Fruit fly (Drosophila melanogaster): ENCODE results near the gene CG12402.

CG12402 gene

dm6 chr3R:14095428-14095827 is 12.7 kb downstream of the CG12402 start (continued):
- TF ChIP-seq lov (optimal IDR thresholded peaks at IDR 0.05) (no peak), lov (GFP tag; IDR thresholded peaks at IDR 0.05) (no peak), exex (tag; optimal IDR thresholded peaks at IDR 0.05) (no peak), tx (GFP tag; optimal IDR thresholded peaks at IDR 0.05) (no peak), CG13775 (GFP tag; optimal IDR thresholded peaks at IDR 0.05) (no peak), cato (GFP tag; optimal IDR thresholded peaks at IDR 0.05; ENCODE audit: borderline replicate concordance) (no peak), BtbVII (GFP tag; optimal IDR thresholded peaks at IDR 0.05) (peak; percentile 45), CG4820 (GFP tag; optimal IDR thresholded peaks at IDR 0.05) (no peak), Hmr (GFP tag; optimal IDR thresholded peaks at IDR 0.05) (peak; percentile 33), Jarid2 (GFP tag; optimal IDR thresholded peaks at IDR 0.05) (no peak), CG11504 (tag; optimal IDR thresholded peaks at IDR 0.05) (peak; percentile 81), Mrtf (GFP tag; IDR thresholded peaks at IDR 0.05) (no peak; the same call in 2 of the 3 replicates), CG9876 (GFP tag; optimal IDR thresholded peaks at IDR 0.05) (no peak), CG17328 (GFP tag; IDR thresholded peaks at IDR 0.05) (peak; percentile 34; the same call in 1 of the 2 replicates), CG5245 (GFP tag; optimal IDR thresholded peaks at IDR 0.05) (peak; percentile 24), CG8944 (GFP tag; optimal IDR thresholded peaks at IDR 0.05) (no peak), HLH4C (GFP tag; IDR thresholded peaks at IDR 0.05; ENCODE audit: partially characterized antibody) (no peak), pho (GFP tag; optimal IDR thresholded peaks at IDR 0.05) (no peak), HmgZ (tag; optimal IDR thresholded peaks at IDR 0.05) (no peak), Chrac-16 (GFP tag; optimal IDR thresholded peaks at IDR 0.05) (no peak), Nf-YB (GFP tag; optimal IDR thresholded peaks at IDR 0.05) (peak; percentile 18), CG12942 (GFP tag; optimal IDR thresholded peaks at IDR 0.05) (no peak), fd96Cb (tag; optimal IDR thresholded peaks at IDR 0.05) (peak; percentile 53), fru (optimal IDR thresholded peaks at IDR 0.05) (no peak), Taf1 (GFP tag; IDR thresholded peaks at IDR 0.05) (no peak), Atf6 (GFP tag; IDR thresholded peaks at IDR 0.05) (peak; percentile 39; the same call in 1 of the 2 replicates), CG1832 (GFP tag; optimal IDR thresholded peaks at IDR 0.05) (no peak), nmo (GFP tag; optimal IDR thresholded peaks at IDR 0.05) (peak; percentile 52), CG6175 (GFP tag; IDR thresholded peaks at IDR 0.05) (no peak), ase (GFP tag; IDR thresholded peaks at IDR 0.05) (no peak), CG18599 (GFP tag; optimal IDR thresholded peaks at IDR 0.05) (peak; percentile 67), CG33557 (GFP tag; optimal IDR thresholded peaks at IDR 0.05) (no peak), CG2129 (GFP tag; IDR thresholded peaks at IDR 0.05; ENCODE audit: partially characterized antibody) (no peak), CG4360 (GFP tag; IDR thresholded peaks at IDR 0.05) (0 out of 2 replicates have a peak, but pooled peaks have one; percentile 11), CG18262 (tag; optimal IDR thresholded peaks at IDR 0.05) (peak; percentile 61), bowl (GFP tag; IDR thresholded peaks at IDR 0.05) (no peak), ac (GFP tag; optimal IDR thresholded peaks at IDR 0.05) (no peak), Gug (GFP tag; IDR thresholded peaks at IDR 0.05) (no peak), CG18011 (GFP tag; optimal IDR thresholded peaks at IDR 0.05) (no peak), CG10654 (GFP tag; optimal IDR thresholded peaks at IDR 0.05) (no peak), Sry-β (GFP tag; optimal IDR thresholded peaks at IDR 0.05) (no peak), bigmax (GFP tag; optimal IDR thresholded peaks at IDR 0.05) (no peak), sqz (GFP tag; optimal IDR thresholded peaks at IDR 0.05) (peak; percentile 19), danr (GFP tag; IDR thresholded peaks at IDR 0.05) (0 out of 2 replicates have a peak, but pooled peaks have one; percentile 13), sr (GFP tag; IDR thresholded peaks at IDR 0.05) (no peak), zen (tag; optimal IDR thresholded peaks at IDR 0.05) (no peak), CG4424 (GFP tag; optimal IDR thresholded peaks at IDR 0.05) (peak; percentile 46), Dfd (GFP tag; optimal IDR thresholded peaks at IDR 0.05) (no peak), Pdp1 (GFP tag; optimal IDR thresholded peaks at IDR 0.05) (peak; percentile 8 to 24), Aef1 (GFP tag; IDR thresholded peaks at IDR 0.05) (no peak; the same call in 2 of the 3 replicates), Ets97D (GFP tag; optimal IDR thresholded peaks at IDR 0.05) (no peak), Dip2 (GFP tag; IDR thresholded peaks at IDR 0.05) (no peak)
